Worm (Caenorhabditis elegans) whole organism, early embryonic: ENCODE data around the gene C35A5.6.

ENCODE experiments used
- B0310.2 ChIP-seq: sonication (generic microtip); optimal IDR thresholded peaks from 2 replicates; lab custom pipeline; 2016; ENCODE audit warnings: mild to moderate bottlenecking, missing genetic modification characterization, missing compliant biosample characterization
- F13C5.2 ChIP-seq: sonication (generic microtip); optimal IDR thresholded peaks from 2 replicates; lab custom pipeline; 2017; ENCODE audit warnings: mild to moderate bottlenecking, missing genetic modification characterization, inconsistent platforms, missing compliant biosample characterization
- aly-1 ChIP-seq: sonication (generic microtip); optimal IDR thresholded peaks from 2 replicates; lab custom pipeline; 2016; ENCODE audit warnings: missing genetic modification characterization, missing compliant biosample characterization
- ama-1 ChIP-seq: fragments of 150-350 bp; optimal IDR thresholded peaks from 2 replicates; lab custom pipeline; 2014
- ceh-13 ChIP-seq: fragments of 200-800 bp; sonication (Bioruptor generic); optimal IDR thresholded peaks from 2 replicates; lab custom pipeline; 2018; ENCODE audit warnings: mild to moderate bottlenecking, missing genetic modification characterization, missing compliant biosample characterization
- ceh-36 ChIP-seq: sonication (generic microtip); optimal IDR thresholded peaks from 2 replicates; lab custom pipeline; 2016; ENCODE audit warnings: missing genetic modification characterization, inconsistent platforms, missing compliant biosample characterization
- ets-7 ChIP-seq: sonication (generic microtip); optimal IDR thresholded peaks from 2 replicates; lab custom pipeline; 2016; ENCODE audit warnings: missing genotype, missing genetic modification characterization, missing compliant biosample characterization
- flt-1 ChIP-seq: fragments of 200-800 bp; sonication (Bioruptor generic); IDR thresholded peaks from 2 replicates; pipeline ENCODE4 v1.3.6; 2022; ENCODE audit warnings: missing genetic modification characterization, missing compliant biosample characterization
- hmbx-1 ChIP-seq: sonication (generic microtip); optimal IDR thresholded peaks from 2 replicates; lab custom pipeline; 2016; ENCODE audit warnings: mild to moderate bottlenecking, missing genetic modification characterization, missing compliant biosample characterization
- hmg-4 ChIP-seq: fragments of 200-800 bp; sonication (Bioruptor generic); optimal IDR thresholded peaks from 2 replicates; lab custom pipeline; 2018; ENCODE audit warnings: mild to moderate bottlenecking, missing genetic modification characterization, missing compliant biosample characterization
- hnd-1 ChIP-seq: sonication (generic microtip); optimal IDR thresholded peaks from 2 replicates; lab custom pipeline; 2016; ENCODE audit warnings: missing genetic modification characterization, missing compliant biosample characterization
- pes-1 ChIP-seq: fragments of 200-800 bp; sonication (Bioruptor generic); IDR thresholded peaks from 2 replicates; pipeline ENCODE4 v1.3.6; 2022; ENCODE audit warnings: missing genetic modification reagents, missing genetic modification characterization, missing compliant biosample characterization
- scrt-1 ChIP-seq: fragments of 200-800 bp; sonication (Bioruptor generic); IDR thresholded peaks from 2 replicates; pipeline ENCODE4 v1.3.6; 2022; ENCODE audit warnings: missing genetic modification characterization, missing compliant biosample characterization
- sea-1 ChIP-seq: fragments of 200-800 bp; sonication (Bioruptor generic); conservative IDR thresholded peaks from 2 replicates; pipeline ENCODE4 v1.3.6; 2022; ENCODE audit warnings: missing genetic modification characterization, missing compliant biosample characterization
- tbx-11 ChIP-seq: fragments of 200-800 bp; sonication (Bioruptor generic); IDR thresholded peaks from 2 replicates; pipeline ENCODE4 v1.3.6; 2022; ENCODE audit warnings: missing genetic modification characterization, missing compliant biosample characterization
- tbx-37 ChIP-seq: fragments of 200-800 bp; sonication (Bioruptor generic); conservative IDR thresholded peaks from 2 replicates; pipeline ENCODE4 v1.3.6; 2022; ENCODE audit warnings: missing genetic modification reagents, missing genetic modification characterization, missing compliant biosample characterization
- tra-4 ChIP-seq: sonication (generic microtip); optimal IDR thresholded peaks from 2 replicates; lab custom pipeline; 2017; ENCODE audit warnings: missing genetic modification characterization, missing compliant biosample characterization

C35A5.6 gene

ce11 chrV:10535325-10535724 is 26.4 kb downstream of the C35A5.6 start:
- TF ChIP-seq aly-1 (tag; lab: Kevin White, UChicago) (no peak), F13C5.2 (tag; lab: Kevin White, UChicago) (no peak), B0310.2 (tag; lab: Kevin White, UChicago) (no peak), flt-1 (GFP tag; lab: Robert Waterston, UW) (no peak), ceh-36 (tag; lab: Kevin White, UChicago) (no peak), ceh-13 (GFP tag; lab: Kevin White, UChicago) (no peak), ets-7 (tag; lab: Kevin White, UChicago) (no peak), pes-1 (GFP tag; lab: Robert Waterston, UW) (no peak), sea-1 (no peak), hmg-4 (GFP tag; lab: Kevin White, UChicago) (no peak), ama-1 (lab: Kevin White, UChicago) (no peak), tbx-11 (GFP tag; lab: Robert Waterston, UW) (no peak)

- TF ChIP-seq ceh-36 (tag; lab: Kevin White, UChicago): no peak
- no peak for TF ChIP-seq scrt-1 (GFP tag; lab: Robert Waterston, UW)
- no peak for TF ChIP-seq ceh-13 (GFP tag; lab: Kevin White, UChicago)
- TF ChIP-seq hmbx-1: no peak
- TF ChIP-seq flt-1 (GFP tag; lab: Robert Waterston, UW): no peak
- TF ChIP-seq tbx-11 (GFP tag; lab: Robert Waterston, UW): no peak
- no peak for TF ChIP-seq aly-1 (tag; lab: Kevin White, UChicago)
- no peak for TF ChIP-seq sea-1
- TF ChIP-seq hnd-1 (tag; lab: Kevin White, UChicago): no peak
- TF ChIP-seq hmg-4 (GFP tag; lab: Kevin White, UChicago): no peak
These were observed 27.3 kb downstream of the C35A5.6 start, which contains the start of gene ppm-1.A for ce11 chrV:10536095-10536691. Gene ppm-1.A, minus strand, starts transcription at chrV:10536388.

ce11 chrV:10536808-10537207 is 27.9 kb downstream of the C35A5.6 start:
- no peak for TF ChIP-seq pes-1 (GFP tag; lab: Robert Waterston, UW)
- TF ChIP-seq F13C5.2 (tag; lab: Kevin White, UChicago): peak; percentile 11
- TF ChIP-seq hmg-4 (GFP tag; lab: Kevin White, UChicago): peak; percentile 50

ce11 chrV:10539114-10539513 is 30.2 kb downstream of the C35A5.6 start, which contains the start of gene F25D1.8:
Gene F25D1.8, plus strand, starts transcription at chrV:10539414.
- no peak for TF ChIP-seq tbx-37 (GFP tag; lab: Robert Waterston, UW)
- no peak for TF ChIP-seq flt-1 (GFP tag; lab: Robert Waterston, UW)
- TF ChIP-seq B0310.2 (tag; lab: Kevin White, UChicago): no peak
- TF ChIP-seq tra-4 (tag; lab: Kevin White, UChicago): no peak
- TF ChIP-seq ets-7 (tag; lab: Kevin White, UChicago): no peak
- TF ChIP-seq hnd-1 (tag; lab: Kevin White, UChicago): no peak
- TF ChIP-seq scrt-1 (GFP tag; lab: Robert Waterston, UW): no peak

- TF ChIP-seq tbx-37 (GFP tag; lab: Robert Waterston, UW) (no peak), sea-1 (no peak), tbx-11 (GFP tag; lab: Robert Waterston, UW) (no peak), B0310.2 (tag; lab: Kevin White, UChicago) (no peak), hmg-4 (GFP tag; lab: Kevin White, UChicago) (no peak), pes-1 (GFP tag; lab: Robert Waterston, UW) (no peak), scrt-1 (GFP tag; lab: Robert Waterston, UW) (no peak), ceh-36 (tag; lab: Kevin White, UChicago) (no peak), ets-7 (tag; lab: Kevin White, UChicago) (no peak), aly-1 (tag; lab: Kevin White, UChicago) (no peak), F13C5.2 (tag; lab: Kevin White, UChicago) (no peak), tra-4 (tag; lab: Kevin White, UChicago) (no peak), ama-1 (lab: Kevin White, UChicago) (no peak), hmbx-1 (no peak), flt-1 (GFP tag; lab: Robert Waterston, UW) (no peak), ceh-13 (GFP tag; lab: Kevin White, UChicago) (no peak), hnd-1 (tag; lab: Kevin White, UChicago) (no peak)
These were observed 31.1 kb downstream of the C35A5.6 start, which contains the start of gene degt-1 for ce11 chrV:10540024-10540423. Gene degt-1, plus strand, starts transcription at chrV:10540324.

- TF ChIP-seq ets-7 (tag; lab: Kevin White, UChicago): no peak
- no peak for TF ChIP-seq pes-1 (GFP tag; lab: Robert Waterston, UW)
- no peak for TF ChIP-seq tra-4 (tag; lab: Kevin White, UChicago)
- TF ChIP-seq B0310.2 (tag; lab: Kevin White, UChicago): no peak
- no peak for TF ChIP-seq ama-1 (lab: Kevin White, UChicago)
- TF ChIP-seq hmg-4 (GFP tag; lab: Kevin White, UChicago): no peak
- no peak for TF ChIP-seq aly-1 (tag; lab: Kevin White, UChicago)
- no peak for TF ChIP-seq sea-1
These were observed 37.8 kb downstream of the C35A5.6 start, which contains the start of gene F25D1.5 for ce11 chrV:10546749-10547148. Gene F25D1.5, minus strand, starts transcription at chrV:10546783.

- no peak for TF ChIP-seq sea-1
- TF ChIP-seq pes-1 (GFP tag; lab: Robert Waterston, UW): no peak
- TF ChIP-seq hnd-1 (tag; lab: Kevin White, UChicago): no peak
- TF ChIP-seq tbx-11 (GFP tag; lab: Robert Waterston, UW): no peak
- TF ChIP-seq ceh-36 (tag; lab: Kevin White, UChicago): no peak
- no peak for TF ChIP-seq scrt-1 (GFP tag; lab: Robert Waterston, UW)
- TF ChIP-seq aly-1 (tag; lab: Kevin White, UChicago): no peak
- no peak for TF ChIP-seq flt-1 (GFP tag; lab: Robert Waterston, UW)
- TF ChIP-seq F13C5.2 (tag; lab: Kevin White, UChicago): no peak
- no peak for TF ChIP-seq ets-7 (tag; lab: Kevin White, UChicago)
- no peak for TF ChIP-seq tra-4 (tag; lab: Kevin White, UChicago)
- TF ChIP-seq ceh-13 (GFP tag; lab: Kevin White, UChicago): no peak
- TF ChIP-seq tbx-37 (GFP tag; lab: Robert Waterston, UW): no peak
- TF ChIP-seq B0310.2 (tag; lab: Kevin White, UChicago): no peak
- TF ChIP-seq hmbx-1: no peak
- no peak for TF ChIP-seq ama-1 (lab: Kevin White, UChicago)
These were observed 40.0 kb downstream of the C35A5.6 start, which contains the start of gene srd-34 for ce11 chrV:10548981-10549380. Gene srd-34, minus strand, starts transcription at chrV:10549081.
